Fruit fly (Drosophila melanogaster) whole organism, embryonic: ENCODE data around the gene Rab40.
A peak's percentile ranks its signal among the peaks of the same experiment; 100 is the strongest.

ENCODE experiments used
- BEAF-32 ChIP-seq: fragments of 200-800 bp; sonication (Bioruptor generic); optimal IDR thresholded peaks from 3 replicates; lab custom pipeline; 2017; ENCODE audit warnings: missing biosample characterization, missing genetic modification characterization, mild to moderate bottlenecking, moderate library complexity, missing genetic modification reagents
- Bgb ChIP-seq: fragments of 200-800 bp; sonication (Bioruptor generic); IDR thresholded peaks from 2 replicates; pipeline ENCODE4 v1.3.6; 2022; ENCODE audit warnings: missing biosample characterization, missing genetic modification characterization; ENCODE audit not compliant: partially characterized antibody
- Blimp-1 ChIP-seq: fragments of 200-800 bp; sonication (Bioruptor generic); optimal IDR thresholded peaks from 3 replicates; lab custom pipeline; 2018; ENCODE audit warnings: missing biosample characterization, missing genetic modification characterization, mild to moderate bottlenecking, moderate library complexity, missing genetic modification reagents
- CG11247 ChIP-seq: fragments of 200-800 bp; sonication (Bioruptor generic); IDR thresholded peaks from 2 replicates; pipeline ENCODE4 v1.3.6; 2022; ENCODE audit warnings: missing biosample characterization, missing genetic modification characterization
- CG11456 ChIP-seq: fragments of 200-800 bp; sonication (Bioruptor generic); IDR thresholded peaks from 3 replicates; pipeline ENCODE4 v1.3.6; 2022; ENCODE audit warnings: missing biosample characterization, missing genetic modification characterization
- CG11560 ChIP-seq: fragments of 200-800 bp; sonication (Bioruptor generic); IDR thresholded peaks from 3 replicates; pipeline ENCODE4 v1.3.6; 2022; ENCODE audit warnings: missing biosample characterization, missing genetic modification characterization
- CG13287 ChIP-seq: fragments of 200-800 bp; sonication (Bioruptor generic); IDR thresholded peaks from 2 replicates; pipeline ENCODE4 v1.3.6; 2022; ENCODE audit warnings: missing biosample characterization, missing genetic modification characterization; ENCODE audit not compliant: partially characterized antibody
- CG15696 ChIP-seq: fragments of 200-800 bp; sonication (Bioruptor generic); optimal IDR thresholded peaks from 2 replicates; lab custom pipeline; 2019; ENCODE audit warnings: missing biosample characterization, mild to moderate bottlenecking, missing genetic modification characterization, moderate library complexity
- CG30431 ChIP-seq: fragments of 200-800 bp; sonication (Bioruptor generic); optimal IDR thresholded peaks from 2 replicates; lab custom pipeline; 2017; ENCODE audit warnings: missing biosample characterization, missing genetic modification characterization
- CG31441 ChIP-seq: fragments of 200-800 bp; sonication (Bioruptor generic); IDR thresholded peaks from 2 replicates; pipeline ENCODE4 v1.3.6; 2022; ENCODE audit warnings: missing biosample characterization, missing genetic modification characterization
- CG3847 ChIP-seq: fragments of 200-800 bp; sonication (Bioruptor generic); IDR thresholded peaks from 2 replicates; pipeline ENCODE4 v1.3.6; 2022; ENCODE audit warnings: missing biosample characterization, missing genetic modification characterization
- CG4617 ChIP-seq: fragments of 200-800 bp; sonication (Bioruptor generic); optimal IDR thresholded peaks from 3 replicates; lab custom pipeline; 2016; ENCODE audit warnings: missing biosample characterization, missing genetic modification characterization, borderline replicate concordance
- CG6765 ChIP-seq: fragments of 200-800 bp; sonication (Bioruptor generic); optimal IDR thresholded peaks from 3 replicates; lab custom pipeline; 2017; ENCODE audit warnings: missing biosample characterization, mild to moderate bottlenecking, missing genetic modification characterization
- CG6791 ChIP-seq: fragments of 200-800 bp; sonication (Bioruptor generic); IDR thresholded peaks from 3 replicates; pipeline ENCODE4 v1.3.6; 2022; ENCODE audit warnings: missing biosample characterization, missing genetic modification characterization; ENCODE audit not compliant: partially characterized antibody
- CG7839 ChIP-seq: fragments of 200-800 bp; sonication (Bioruptor generic); optimal IDR thresholded peaks from 3 replicates; lab custom pipeline; 2018; ENCODE audit warnings: missing biosample characterization, mild to moderate bottlenecking, missing genetic modification characterization, moderate library complexity
- CG7963 ChIP-seq: fragments of 200-800 bp; sonication (Bioruptor generic); IDR thresholded peaks from 3 replicates; pipeline ENCODE4 v1.3.6; 2022; ENCODE audit warnings: missing biosample characterization, missing genetic modification characterization; ENCODE audit not compliant: partially characterized antibody
- CG9437 ChIP-seq: fragments of 200-800 bp; sonication (Bioruptor generic); optimal IDR thresholded peaks from 2 replicates; lab custom pipeline; 2018; ENCODE audit warnings: missing biosample characterization, mild to moderate bottlenecking, missing genetic modification characterization
- Dbx ChIP-seq: fragments of 200-800 bp; sonication (Bioruptor generic); IDR thresholded peaks from 3 replicates; pipeline ENCODE4 v1.3.6; 2022; ENCODE audit warnings: missing biosample characterization, missing genetic modification characterization
- Dll ChIP-seq: fragments of 200-800 bp; sonication (Bioruptor generic); IDR thresholded peaks from 4 replicates; pipeline ENCODE4 v1.3.6; 2022; ENCODE audit warnings: missing biosample characterization, missing genetic modification characterization; ENCODE audit not compliant: partially characterized antibody
- Dp ChIP-seq: fragments of 200-800 bp; sonication (Bioruptor generic); optimal IDR thresholded peaks from 2 replicates; lab custom pipeline; 2018; ENCODE audit warnings: missing biosample characterization, mild to moderate bottlenecking, missing genetic modification characterization, moderate library complexity
- Dref ChIP-seq: fragments of 200-800 bp; sonication (Bioruptor generic); IDR thresholded peaks from 2 replicates; pipeline ENCODE4 v1.3.6; 2022; ENCODE audit warnings: missing biosample characterization, missing genetic modification characterization
- E2f2 ChIP-seq: fragments of 200-800 bp; sonication (Bioruptor generic); IDR thresholded peaks from 2 replicates; pipeline ENCODE4 v1.3.6; 2022; ENCODE audit warnings: missing biosample characterization, missing genetic modification characterization
- Elba2 ChIP-seq: fragments of 200-800 bp; sonication (Bioruptor generic); optimal IDR thresholded peaks from 3 replicates; lab custom pipeline; 2016; ENCODE audit warnings: missing biosample characterization, missing genetic modification characterization
- Ets97D ChIP-seq: fragments of 200-800 bp; sonication (Bioruptor generic); optimal IDR thresholded peaks from 3 replicates; lab custom pipeline; 2016; ENCODE audit warnings: missing biosample characterization, missing genetic modification characterization
- Myb ChIP-seq: fragments of 200-800 bp; sonication (Bioruptor generic); optimal IDR thresholded peaks from 2 replicates; lab custom pipeline; 2016; ENCODE audit warnings: missing biosample characterization, missing genetic modification characterization
- NfI ChIP-seq: fragments of 200-800 bp; sonication (Bioruptor generic); optimal IDR thresholded peaks from 3 replicates; lab custom pipeline; 2018; ENCODE audit warnings: missing biosample characterization, mild to moderate bottlenecking, missing genetic modification characterization, moderate library complexity
- Rfx ChIP-seq: fragments of 200-800 bp; sonication (Bioruptor generic); IDR thresholded peaks from 2 replicates; pipeline ENCODE4 v1.3.6; 2022; ENCODE audit warnings: missing biosample characterization, missing genetic modification characterization
- Scr ChIP-seq: fragments of 200-800 bp; sonication (Bioruptor generic); IDR thresholded peaks from 2 replicates; pipeline ENCODE4 v1.3.6; 2022; ENCODE audit warnings: missing biosample characterization, missing genetic modification characterization; ENCODE audit not compliant: partially characterized antibody
- Sry-β ChIP-seq: fragments of 200-800 bp; sonication (Bioruptor generic); optimal IDR thresholded peaks from 2 replicates; lab custom pipeline; 2018; ENCODE audit warnings: missing biosample characterization, mild to moderate bottlenecking, missing genetic modification characterization, moderate library complexity
- Xbp1 ChIP-seq: fragments of 200-800 bp; sonication (Bioruptor generic); optimal IDR thresholded peaks from 3 replicates; lab custom pipeline; 2016; ENCODE audit warnings: missing biosample characterization, mild to moderate bottlenecking, missing genetic modification characterization
- ac ChIP-seq: fragments of 200-800 bp; sonication (Bioruptor generic); optimal IDR thresholded peaks from 3 replicates; lab custom pipeline; 2017; ENCODE audit warnings: missing biosample characterization, mild to moderate bottlenecking, missing genetic modification characterization
- aop ChIP-seq: fragments of 200-800 bp; sonication (Bioruptor generic); IDR thresholded peaks from 2 replicates; pipeline ENCODE4 v1.3.6; 2022; ENCODE audit warnings: missing biosample characterization, missing genetic modification characterization
- bbx ChIP-seq: fragments of 200-800 bp; sonication (Bioruptor generic); IDR thresholded peaks from 2 replicates; pipeline ENCODE4 v1.3.6; 2022; ENCODE audit warnings: missing biosample characterization, missing genetic modification characterization; ENCODE audit not compliant: partially characterized antibody
- bcd ChIP-seq: fragments of 200-800 bp; sonication (Bioruptor generic); optimal IDR thresholded peaks from 2 replicates; lab custom pipeline; 2017; ENCODE audit warnings: missing biosample characterization, mild to moderate bottlenecking, missing genetic modification characterization
- caup ChIP-seq: fragments of 200-800 bp; sonication (Bioruptor generic); optimal IDR thresholded peaks from 3 replicates; lab custom pipeline; 2017; ENCODE audit warnings: missing biosample characterization, mild to moderate bottlenecking, missing genetic modification characterization, moderate library complexity; ENCODE audit not compliant: severe bottlenecking
- cg ChIP-seq: fragments of 200-800 bp; sonication (Bioruptor generic); optimal IDR thresholded peaks from 3 replicates; lab custom pipeline; 2019; ENCODE audit warnings: missing biosample characterization, mild to moderate bottlenecking, missing genetic modification characterization, moderate library complexity
- cwo ChIP-seq: fragments of 200-800 bp; sonication (Bioruptor generic); optimal IDR thresholded peaks from 3 replicates; lab custom pipeline; 2017; ENCODE audit warnings: missing biosample characterization, missing genetic modification characterization, mild to moderate bottlenecking, moderate library complexity, missing genetic modification reagents
- danr ChIP-seq: fragments of 200-800 bp; sonication (Bioruptor generic); IDR thresholded peaks from 2 replicates; pipeline ENCODE4 v1.3.6; 2022; ENCODE audit warnings: missing biosample characterization, missing genetic modification characterization
- fru ChIP-seq: fragments of >200 bp; optimal IDR thresholded peaks from 2 replicates; lab custom pipeline; 2017
- gce ChIP-seq: fragments of 200-800 bp; sonication (Bioruptor generic); IDR thresholded peaks from 3 replicates; pipeline ENCODE4 v1.3.6; 2022; ENCODE audit warnings: missing biosample characterization, missing genetic modification characterization
- gcm ChIP-seq: fragments of 200-800 bp; sonication (Bioruptor generic); optimal IDR thresholded peaks from 2 replicates; lab custom pipeline; 2019; ENCODE audit warnings: missing biosample characterization, mild to moderate bottlenecking, missing genetic modification characterization, moderate library complexity
- grau ChIP-seq: fragments of 200-800 bp; optimal IDR thresholded peaks from 3 replicates; lab custom pipeline; 2019; ENCODE audit warnings: missing biosample characterization, mild to moderate bottlenecking, missing genetic modification characterization, moderate library complexity
- insv ChIP-seq, 2 experiments: fragments of 200-800 bp; sonication (Bioruptor generic); optimal IDR thresholded peaks; 3 replicates each; lab custom pipeline; 2016 to 2018; ENCODE audit warnings: missing biosample characterization in 2 of 2, missing genetic modification characterization in 2 of 2
- pho ChIP-seq: fragments of 200-800 bp; sonication (Bioruptor generic); optimal IDR thresholded peaks from 2 replicates; lab custom pipeline; 2016; ENCODE audit warnings: missing biosample characterization, missing genetic modification characterization
- pita ChIP-seq: fragments of 200-800 bp; sonication (Bioruptor generic); optimal IDR thresholded peaks from 2 replicates; lab custom pipeline; 2017; ENCODE audit warnings: missing biosample characterization, mild to moderate bottlenecking, missing genetic modification characterization
- sens ChIP-seq: fragments of 200-800 bp; sonication (Bioruptor generic); peaks from one replicate; lab custom pipeline; 2016; ENCODE audit warnings: missing biosample characterization, missing genetic modification characterization
- unc-4 ChIP-seq: fragments of 200-800 bp; sonication (Bioruptor generic); IDR thresholded peaks from 2 replicates; pipeline ENCODE4 v1.3.6; 2022; ENCODE audit warnings: missing biosample characterization, missing genetic modification characterization; ENCODE audit not compliant: partially characterized antibody
- vnd ChIP-seq: fragments of 200-800 bp; sonication (Bioruptor generic); IDR thresholded peaks from 3 replicates; pipeline ENCODE4 v1.3.6; 2022; ENCODE audit warnings: missing biosample characterization, missing genetic modification characterization; ENCODE audit not compliant: partially characterized antibody

Gene Rab40

DNA sequence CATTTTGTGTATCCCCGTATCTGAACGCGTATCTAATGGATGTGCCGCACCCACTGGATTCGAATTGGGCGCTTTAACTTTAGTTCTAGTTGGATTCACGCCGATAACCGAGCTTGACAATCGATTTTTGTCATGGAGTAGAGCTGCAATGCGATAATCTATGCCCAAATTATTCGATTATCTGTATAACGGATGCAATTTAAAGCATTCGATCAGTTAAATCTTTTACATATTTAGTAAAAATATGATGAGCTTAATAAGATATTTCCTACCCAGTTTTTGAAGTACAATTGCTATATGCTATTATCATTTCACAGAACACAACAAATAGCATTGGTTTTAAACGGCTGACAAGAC lies 4.3 kb upstream of the Rab40 start (continued):
- TF ChIP-seq Ets97D (GFP tag; lab: Kevin White, UChicago) = peak; percentile 5
- TF ChIP-seq CG6791 (GFP tag; lab: Robert Waterston, UW) = peak; percentile 34; the same call in 1 of the 3 replicates
- no peak for TF ChIP-seq pita (GFP tag; lab: Kevin White, UChicago)
- TF ChIP-seq CG13287 (GFP tag; lab: Robert Waterston, UW) = peak; percentile 60
- TF ChIP-seq CG15696 = no peak
- no peak for TF ChIP-seq CG11456 (GFP tag; lab: Robert Waterston, UW)
- TF ChIP-seq BEAF-32 (GFP tag; lab: Kevin White, UChicago) = peak; percentile 27
- 0 out of 2 replicates have a peak, but pooled peaks have one; percentile 30 for TF ChIP-seq bbx
- TF ChIP-seq sens = peak; percentile 53
- TF ChIP-seq Bgb (GFP tag; lab: Robert Waterston, UW) = peak; percentile 11; the same call in 1 of the 2 replicates
- TF ChIP-seq CG11247 = no peak
- TF ChIP-seq Myb (GFP tag; lab: Kevin White, UChicago) = peak; percentile 33
- peak; percentile 41; the same call in 1 of the 2 replicates for TF ChIP-seq unc-4
- peak; percentile 91 for TF ChIP-seq CG11560 (tag; lab: Robert Waterston, UW)
- peak; percentile 20 for TF ChIP-seq Elba2
- TF ChIP-seq E2f2 (GFP tag; lab: Robert Waterston, UW) = peak; percentile 65
- peak; percentile 59 for TF ChIP-seq Dref (GFP tag; lab: Robert Waterston, UW)
- peak; percentile 54 for TF ChIP-seq Dp
- TF ChIP-seq CG7963 (GFP tag; lab: Robert Waterston, UW) = peak; percentile 58; the same call in 1 of the 3 replicates
- no peak for TF ChIP-seq gce (GFP tag; lab: Robert Waterston, UW)
- TF ChIP-seq Blimp-1 (GFP tag; lab: Kevin White, UChicago) = no peak
- no peak for TF ChIP-seq ac (GFP tag; lab: Kevin White, UChicago)
- TF ChIP-seq Scr (GFP tag; lab: Robert Waterston, UW) = peak; percentile 39; the same call in 1 of the 2 replicates
- 0 out of 4 replicates have a peak, but pooled peaks have one; percentile 31 for TF ChIP-seq Dll (GFP tag; lab: Robert Waterston, UW)
- TF ChIP-seq insv (GFP tag; optimal IDR thresholded peaks at IDR 0.05; lab: Kevin White, UChicago) = peak in 1 of 2 experiments; percentile 91

DNA sequence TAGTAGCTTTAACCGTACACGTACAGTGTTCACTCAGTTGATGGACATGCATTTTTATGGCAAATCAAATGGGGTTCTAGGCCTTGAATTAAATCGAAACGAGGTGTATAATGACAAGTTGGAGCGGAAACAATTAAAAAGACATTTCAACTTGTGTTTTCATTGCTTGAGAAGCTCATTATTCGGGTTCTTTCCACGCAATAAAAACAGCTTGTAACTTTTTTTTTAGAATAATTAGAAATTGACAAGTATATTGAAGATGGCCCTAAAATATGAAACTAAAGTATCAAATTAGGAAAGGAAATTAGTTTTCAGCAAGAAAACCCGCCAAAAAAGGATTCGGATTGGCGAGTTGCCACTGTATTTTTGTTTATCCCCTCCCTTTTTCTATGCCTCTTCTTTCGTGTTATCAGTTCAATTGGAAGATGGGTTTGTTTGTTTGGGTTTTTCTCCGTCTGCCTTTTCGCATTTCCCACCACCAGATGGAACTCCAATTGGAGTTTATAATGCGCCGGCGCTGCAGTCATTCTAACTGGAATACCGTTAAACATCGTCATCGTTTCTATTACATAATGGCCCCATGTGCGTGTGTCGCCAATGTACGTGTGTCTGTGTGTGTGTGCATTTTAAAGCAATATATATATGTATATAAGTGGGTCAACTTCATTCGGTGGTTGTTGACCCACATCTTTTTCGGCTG lies 3.8 kb upstream of the Rab40 start:
- TF ChIP-seq CG4617 (GFP tag; lab: Kevin White, UChicago) = no peak
- TF ChIP-seq Myb (GFP tag; lab: Kevin White, UChicago) = no peak
- TF ChIP-seq Sry-β (GFP tag; lab: Kevin White, UChicago) = no peak
- TF ChIP-seq aop (GFP tag; lab: Robert Waterston, UW) = no peak
- peak; percentile 28 for TF ChIP-seq cwo (GFP tag; lab: Kevin White, UChicago)
- peak; percentile 39 for TF ChIP-seq Rfx (GFP tag; lab: Robert Waterston, UW)
- peak; percentile 6; the same call in 1 of the 3 replicates for TF ChIP-seq Dbx (GFP tag; lab: Robert Waterston, UW)
- TF ChIP-seq vnd (GFP tag; lab: Robert Waterston, UW) = 0 out of 3 replicates have a peak, but pooled peaks have one; percentile 37
- peak; percentile 41 for TF ChIP-seq bcd (GFP tag; lab: Kevin White, UChicago)
- TF ChIP-seq fru (lab: Kevin White, UChicago) = no peak
- peak; percentile 43 for TF ChIP-seq cg
- TF ChIP-seq CG7839 = peak; percentile 65
- TF ChIP-seq danr (GFP tag; lab: Robert Waterston, UW) = no peak
- TF ChIP-seq pho (GFP tag; lab: Kevin White, UChicago) = peak; percentile 31
- TF ChIP-seq CG6765 (GFP tag; lab: Kevin White, UChicago) = peak; percentile 22
- peak; percentile 24 for TF ChIP-seq gcm (GFP tag; lab: Kevin White, UChicago)
- TF ChIP-seq CG31441 (GFP tag; lab: Robert Waterston, UW) = peak; percentile 57
- no peak for TF ChIP-seq CG30431
- peak; percentile 22 for TF ChIP-seq CG9437 (GFP tag; lab: Kevin White, UChicago)
- TF ChIP-seq Xbp1 (GFP tag; lab: Kevin White, UChicago) = peak; percentile 49
- TF ChIP-seq grau (tag; lab: Kevin White, UChicago) = peak; percentile 82
- TF ChIP-seq NfI = peak; percentile 49
- TF ChIP-seq caup (GFP tag; lab: Kevin White, UChicago) = peak; percentile 43
- no peak for TF ChIP-seq CG3847 (GFP tag; lab: Robert Waterston, UW)
